Worm (Caenorhabditis elegans): ENCODE results near the gene EEED8.13.

DNA sequence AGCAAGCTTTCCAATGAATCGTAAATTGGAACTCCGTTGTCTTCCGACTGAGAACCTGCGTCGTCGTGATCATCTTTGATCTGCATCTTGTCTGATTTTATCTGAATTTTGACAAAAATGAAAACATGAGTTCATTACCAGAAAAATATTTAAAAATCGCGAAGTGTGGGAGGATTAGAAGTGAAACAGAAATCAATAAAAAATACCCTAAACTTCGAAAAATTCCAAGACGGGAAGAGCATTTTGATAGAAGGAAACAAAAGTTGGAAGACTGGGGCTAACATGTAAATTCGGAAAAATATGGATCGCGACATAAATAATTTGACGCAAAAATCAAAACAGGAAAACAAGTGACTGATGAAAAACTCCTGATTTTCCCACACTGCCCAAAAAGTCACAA is 13.3 kb upstream of the EEED8.13 start, which contains the start of gene F07F6.8:
- TF ChIP-seq ama-1 (optimal IDR thresholded peaks at IDR 0.05): no peak
- TF ChIP-seq sma-9 (GFP tag; optimal IDR thresholded peaks at IDR 0.05): no peak
- no peak for TF ChIP-seq sma-9 (tag; optimal IDR thresholded peaks at IDR 0.05)
- TF ChIP-seq ceh-82 (tag; optimal IDR thresholded peaks at IDR 0.05): no peak
- no peak for TF ChIP-seq skn-1 (tag; optimal IDR thresholded peaks at IDR 0.05)
- TF ChIP-seq unc-62 (GFP tag; optimal IDR thresholded peaks at IDR 0.05): no peak
- no peak for TF ChIP-seq lin-39 (tag; optimal IDR thresholded peaks at IDR 0.05)
- no peak for TF ChIP-seq fos-1 (tag; optimal IDR thresholded peaks at IDR 0.05)
- no peak for TF ChIP-seq zag-1 (tag; optimal IDR thresholded peaks at IDR 0.05)
- TF ChIP-seq nhr-11 (tag; optimal IDR thresholded peaks at IDR 0.05): no peak
- no peak for TF ChIP-seq blmp-1 (tag; optimal IDR thresholded peaks at IDR 0.05; ENCODE audit: insufficient read depth)
- TF ChIP-seq ceh-16 (tag; optimal IDR thresholded peaks at IDR 0.05): no peak
- TF ChIP-seq mdl-1 (tag; optimal IDR thresholded peaks at IDR 0.05): no peak

All from whole organism, L2 larva.